Worm (Caenorhabditis elegans) whole organism, L2 larva: ENCODE results near the gene C33H5.13.
A peak's percentile ranks its signal among the peaks of the same experiment; 100 is the strongest.

Experiments
- C34F6.9 ChIP-seq: fragments of 150-350 bp; optimal IDR thresholded peaks from 2 replicates; lab custom pipeline; 2014; ENCODE audit warnings: missing biosample characterization, missing genetic modification characterization
- F13H6.1 ChIP-seq: sonication (generic microtip); optimal IDR thresholded peaks from 2 replicates; lab custom pipeline; 2016; ENCODE audit warnings: missing genetic modification characterization, missing compliant biosample characterization
- R02D3.7 ChIP-seq: fragments of 150-350 bp; optimal IDR thresholded peaks from 2 replicates; lab custom pipeline; 2014; ENCODE audit warnings: missing biosample characterization, missing genetic modification characterization
- ZK546.5 ChIP-seq: sonication (generic microtip); optimal IDR thresholded peaks from 2 replicates; lab custom pipeline; 2017; ENCODE audit warnings: missing biosample characterization, missing genetic modification characterization
- aly-2 ChIP-seq: fragments of 150-350 bp; optimal IDR thresholded peaks from 2 replicates; lab custom pipeline; 2014; ENCODE audit warnings: missing biosample characterization, missing genetic modification characterization
- ama-1 ChIP-seq: fragments of 150-350 bp; optimal IDR thresholded peaks from 2 replicates; lab custom pipeline; 2018; ENCODE audit warnings: inconsistent platforms
- blmp-1 ChIP-seq: sonication (generic microtip); optimal IDR thresholded peaks from 2 replicates; lab custom pipeline; 2017; ENCODE audit warnings: missing genetic modification characterization, mild to moderate bottlenecking, missing compliant biosample characterization, antibody characterized with exemption, moderate library complexity; ENCODE audit not compliant: insufficient read depth
- ceh-82 ChIP-seq: fragments of 150-350 bp; optimal IDR thresholded peaks from 2 replicates; lab custom pipeline; 2014; ENCODE audit warnings: missing biosample characterization, missing genetic modification characterization
- crh-2 ChIP-seq: sonication (generic microtip); optimal IDR thresholded peaks from 2 replicates; lab custom pipeline; 2017; ENCODE audit warnings: missing biosample characterization, missing genetic modification characterization
- dmd-4 ChIP-seq: sonication (generic microtip); optimal IDR thresholded peaks from 2 replicates; lab custom pipeline; 2017; ENCODE audit warnings: missing biosample characterization, missing genetic modification characterization
- elt-1 ChIP-seq: fragments of 150-350 bp; optimal IDR thresholded peaks from 2 replicates; lab custom pipeline; 2014; ENCODE audit warnings: missing biosample characterization, missing genetic modification characterization
- elt-3 ChIP-seq: sonication (generic microtip); optimal IDR thresholded peaks from 2 replicates; lab custom pipeline; 2017; ENCODE audit warnings: missing biosample characterization, missing genetic modification characterization
- fos-1 ChIP-seq: fragments of 150-350 bp; optimal IDR thresholded peaks from 2 replicates; lab custom pipeline; 2014; ENCODE audit warnings: missing biosample characterization, missing genetic modification characterization
- gmeb-1 ChIP-seq: fragments of 150-350 bp; optimal IDR thresholded peaks from 2 replicates; lab custom pipeline; 2014; ENCODE audit warnings: missing biosample characterization, missing genetic modification characterization
- lin-11 ChIP-seq: fragments of 150-350 bp; sonication (generic microtip); optimal IDR thresholded peaks from 2 replicates; lab custom pipeline; 2014; ENCODE audit warnings: missing biosample characterization, missing genetic modification characterization, inconsistent platforms, mixed read lengths
- lin-13 ChIP-seq: fragments of 150-350 bp; optimal IDR thresholded peaks from 2 replicates; lab custom pipeline; 2014; ENCODE audit warnings: missing biosample characterization, missing genetic modification reagents, missing genetic modification characterization
- lin-39 ChIP-seq: fragments of 150-350 bp; optimal IDR thresholded peaks from 2 replicates; lab custom pipeline; 2014; ENCODE audit warnings: missing biosample characterization, missing genetic modification reagents, missing genetic modification characterization
- lsy-2 ChIP-seq, 2 experiments: fragments of 150-350 bp in 1 of 2; sonication (generic microtip) in 1 of 2; optimal IDR thresholded peaks; 2 replicates each; lab custom pipeline; 2014 to 2017; ENCODE audit warnings: missing biosample characterization in 2 of 2, missing genetic modification characterization in 2 of 2
- mab-5 ChIP-seq: fragments of 150-350 bp; optimal IDR thresholded peaks from 2 replicates; lab custom pipeline; 2014; ENCODE audit warnings: missing biosample characterization, missing genetic modification characterization
- mbf-1 ChIP-seq: sonication (generic microtip); optimal IDR thresholded peaks from 2 replicates; lab custom pipeline; 2017; ENCODE audit warnings: missing biosample characterization, missing genetic modification characterization
- nhr-10 ChIP-seq: sonication (generic microtip); optimal IDR thresholded peaks from 2 replicates; lab custom pipeline; 2017; ENCODE audit warnings: missing biosample characterization, missing genetic modification characterization
- nhr-11 ChIP-seq: fragments of 150-350 bp; optimal IDR thresholded peaks from 2 replicates; lab custom pipeline; 2014; ENCODE audit warnings: missing biosample characterization, missing genetic modification characterization
- nhr-12 ChIP-seq: fragments of 150-350 bp; optimal IDR thresholded peaks from 2 replicates; lab custom pipeline; 2014; ENCODE audit warnings: missing biosample characterization, missing genetic modification characterization
- nhr-129 ChIP-seq: fragments of 150-350 bp; optimal IDR thresholded peaks from 2 replicates; lab custom pipeline; 2014; ENCODE audit warnings: missing biosample characterization, missing genetic modification characterization
- nhr-21 ChIP-seq: fragments of 150-350 bp; optimal IDR thresholded peaks from 2 replicates; lab custom pipeline; 2014; ENCODE audit warnings: missing biosample characterization, missing genetic modification characterization
- nhr-23 ChIP-seq: fragments of 150-350 bp; optimal IDR thresholded peaks from 2 replicates; lab custom pipeline; 2014; ENCODE audit warnings: missing biosample characterization, missing genetic modification reagents, missing genetic modification characterization
- nhr-25 ChIP-seq: fragments of 150-350 bp; sonication (generic microtip); optimal IDR thresholded peaks from 3 replicates; lab custom pipeline; 2014; ENCODE audit warnings: missing biosample characterization, missing genetic modification characterization
- nhr-6 ChIP-seq: fragments of 150-350 bp; optimal IDR thresholded peaks from 2 replicates; lab custom pipeline; 2014; ENCODE audit warnings: missing biosample characterization, missing genetic modification characterization
- nhr-77 ChIP-seq: fragments of 150-350 bp; optimal IDR thresholded peaks from 2 replicates; lab custom pipeline; 2014; ENCODE audit warnings: missing biosample characterization, missing genetic modification characterization
- peb-1 ChIP-seq: fragments of 150-350 bp; optimal IDR thresholded peaks from 2 replicates; lab custom pipeline; 2014; ENCODE audit warnings: missing biosample characterization, missing genetic modification characterization
- sem-4 ChIP-seq: fragments of 150-350 bp; optimal IDR thresholded peaks from 2 replicates; lab custom pipeline; 2014; ENCODE audit warnings: missing biosample characterization, missing genetic modification reagents, missing genetic modification characterization
- skn-1 ChIP-seq: sonication (generic microtip); optimal IDR thresholded peaks from 2 replicates; lab custom pipeline; 2017; ENCODE audit warnings: missing biosample characterization, missing genetic modification characterization
- sma-3 ChIP-seq: sonication (generic microtip); optimal IDR thresholded peaks from 2 replicates; lab custom pipeline; 2016; ENCODE audit warnings: missing genetic modification reagents, missing genetic modification characterization, missing compliant biosample characterization
- sma-9 ChIP-seq, 2 experiments: fragments of 150-350 bp in 1 of 2; sonication (generic microtip) in 1 of 2; optimal IDR thresholded peaks; 2 replicates each; lab custom pipeline; 2014 to 2016; ENCODE audit warnings: missing genetic modification characterization in 2 of 2, mild to moderate bottlenecking in 1 of 2, missing biosample characterization in 1 of 2, missing compliant biosample characterization in 1 of 2, missing genetic modification reagents in 1 of 2, moderate library complexity in 1 of 2
- snpc-4 ChIP-seq: fragments of 150-350 bp; optimal IDR thresholded peaks from 2 replicates; lab custom pipeline; 2014; ENCODE audit warnings: missing biosample characterization, missing genetic modification characterization
- unc-39 ChIP-seq: fragments of 150-350 bp; optimal IDR thresholded peaks from 2 replicates; lab custom pipeline; 2014; ENCODE audit warnings: missing biosample characterization, missing genetic modification characterization
- unc-55 ChIP-seq: fragments of 150-350 bp; sonication (generic microtip); optimal IDR thresholded peaks from 3 replicates; lab custom pipeline; 2014; ENCODE audit warnings: missing biosample characterization, missing genetic modification reagents, missing genetic modification characterization
- unc-62 ChIP-seq: fragments of 150-350 bp; optimal IDR thresholded peaks from 2 replicates; lab custom pipeline; 2014; ENCODE audit warnings: missing biosample characterization, missing genetic modification reagents, missing genetic modification characterization
- zag-1 ChIP-seq: fragments of 150-350 bp; optimal IDR thresholded peaks from 2 replicates; lab custom pipeline; 2014; ENCODE audit warnings: missing biosample characterization, missing genetic modification characterization
- ztf-1 ChIP-seq: fragments of 200-800 bp; sonication (Bioruptor generic); conservative IDR thresholded peaks from 2 replicates; pipeline ENCODE4 v1.3.6; 2022; ENCODE audit warnings: missing genetic modification characterization, missing compliant biosample characterization
- ztf-11 ChIP-seq: sonication (generic microtip); optimal IDR thresholded peaks from 2 replicates; lab custom pipeline; 2017; ENCODE audit warnings: missing biosample characterization, missing genetic modification characterization
- ztf-4 ChIP-seq: fragments of 150-350 bp; optimal IDR thresholded peaks from 2 replicates; lab custom pipeline; 2014; ENCODE audit warnings: missing biosample characterization, missing genetic modification characterization

Gene C33H5.13

ce11 chrIV:7785506-7786065, 6.5 kb downstream of the C33H5.13 start, which contains the start of gene tag-322:
Gene tag-322 (minus strand): TSS chrIV:7785556.
- TF ChIP-seq sma-9 (GFP tag; optimal IDR thresholded peaks at IDR 0.05; lab: Kevin White, UChicago) (peak; percentile 73), sma-9 (tag; optimal IDR thresholded peaks at IDR 0.05; lab: Kevin White, UChicago) (no peak), snpc-4 (no peak), nhr-23 (no peak), nhr-11 (tag; lab: Kevin White, UChicago) (no peak), unc-55 (GFP tag; lab: Kevin White, UChicago) (peak; percentile 77), sma-3 (GFP tag; lab: Kevin White, UChicago) (peak; percentile 69), sem-4 (tag; lab: Kevin White, UChicago) (peak; percentile 54), C34F6.9 (tag; lab: Kevin White, UChicago) (peak; percentile 72), F13H6.1 (tag; lab: Kevin White, UChicago) (peak; percentile 74), dmd-4 (tag; lab: Kevin White, UChicago) (no peak), ceh-82 (tag; lab: Kevin White, UChicago) (no peak), ztf-1 (no peak), nhr-10 (tag; lab: Kevin White, UChicago) (no peak), elt-3 (tag; lab: Kevin White, UChicago) (no peak), ama-1 (lab: Kevin White, UChicago) (no peak), peb-1 (tag; lab: Kevin White, UChicago) (no peak), nhr-12 (tag; lab: Kevin White, UChicago) (no peak), ztf-4 (peak; percentile 64), zag-1 (tag; lab: Kevin White, UChicago) (no peak), ztf-11 (tag; lab: Kevin White, UChicago) (no peak), unc-39 (tag; lab: Kevin White, UChicago) (no peak), nhr-77 (tag; lab: Kevin White, UChicago) (peak; percentile 12), mab-5 (tag; lab: Kevin White, UChicago) (no peak), nhr-6 (tag; lab: Kevin White, UChicago) (peak; percentile 47), nhr-129 (tag; lab: Kevin White, UChicago) (peak; percentile 38), nhr-25 (tag; lab: Kevin White, UChicago) (peak; percentile 77), nhr-21 (peak; percentile 56), lin-11 (tag; lab: Kevin White, UChicago) (no peak), elt-1 (tag; lab: Kevin White, UChicago) (no peak), unc-62 (GFP tag; lab: Kevin White, UChicago) (no peak), lin-13 (GFP tag; lab: Kevin White, UChicago) (peak; percentile 43), lsy-2 (tag; optimal IDR thresholded peaks at IDR 0.05; lab: Kevin White, UChicago) (peak; percentile 71 to 91), fos-1 (tag; lab: Kevin White, UChicago) (peak; percentile 48), mbf-1 (no peak), R02D3.7 (no peak), crh-2 (tag; lab: Kevin White, UChicago) (peak; percentile 81), lin-39 (tag; lab: Kevin White, UChicago) (no peak), ZK546.5 (tag; lab: Kevin White, UChicago) (no peak), aly-2 (tag; lab: Kevin White, UChicago) (no peak), blmp-1 (tag; lab: Kevin White, UChicago) (peak; percentile 17), gmeb-1 (peak; percentile 61), skn-1 (no peak)

ce11 chrIV:7783801-7784411, 8.2 kb downstream of the C33H5.13 start, which contains the start of gene tag-321:
Gene tag-321 (minus strand): TSS chrIV:7783851.
- TF ChIP-seq nhr-77 (tag; lab: Kevin White, UChicago) (no peak), lin-11 (tag; lab: Kevin White, UChicago) (no peak), peb-1 (tag; lab: Kevin White, UChicago) (no peak), fos-1 (tag; lab: Kevin White, UChicago) (peak; percentile 26), sma-9 (GFP tag; optimal IDR thresholded peaks at IDR 0.05; lab: Kevin White, UChicago) (peak; percentile 18), sma-9 (tag; optimal IDR thresholded peaks at IDR 0.05; lab: Kevin White, UChicago) (no peak)
